Fruit fly (Drosophila melanogaster): Measurements from ENCODE around the gene CG13601.

DNA sequence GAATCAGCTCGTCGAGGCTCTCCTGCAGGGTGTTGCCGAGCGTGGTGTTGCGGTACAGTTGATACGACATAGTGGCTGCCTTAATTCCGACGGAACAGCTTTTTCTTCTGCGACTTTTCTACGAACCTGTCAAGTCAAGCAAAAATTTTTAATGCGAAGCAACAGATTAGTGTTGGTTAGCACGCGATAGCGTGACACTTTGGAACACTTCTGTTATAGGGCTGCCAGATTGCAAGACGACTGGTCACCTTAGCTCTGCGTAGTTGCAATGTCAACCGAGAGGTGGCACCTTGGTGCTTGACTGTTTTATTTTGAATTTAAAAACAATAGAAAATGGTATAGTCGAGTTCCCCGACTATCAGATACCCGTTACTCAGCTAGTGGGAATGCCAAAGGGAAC lies 36.5 kb downstream of the CG13601 start, which contains the start of gene TfIIA-S:
- TF ChIP-seq Snoo (tag; optimal IDR thresholded peaks at IDR 0.05): no peak
- no peak for TF ChIP-seq D1 (tag; optimal IDR thresholded peaks at IDR 0.05)
- TF ChIP-seq Ets98B (GFP tag; IDR thresholded peaks at IDR 0.05): no peak
- TF ChIP-seq rn (GFP tag; IDR thresholded peaks at IDR 0.05): no peak
- TF ChIP-seq CG13204 (GFP tag; optimal IDR thresholded peaks at IDR 0.05): no peak
- no peak for TF ChIP-seq CG8301 (tag; optimal IDR thresholded peaks at IDR 0.05)
- TF ChIP-seq gl (tag; optimal IDR thresholded peaks at IDR 0.05): no peak
- no peak for TF ChIP-seq CG17806 (tag; optimal IDR thresholded peaks at IDR 0.05)
- no peak for TF ChIP-seq CG9948 (tag; optimal IDR thresholded peaks at IDR 0.05)
- TF ChIP-seq EcR (GFP tag; optimal IDR thresholded peaks at IDR 0.05): no peak
- no peak for TF ChIP-seq CG34367 (tag; optimal IDR thresholded peaks at IDR 0.05)
- no peak for TF ChIP-seq CG32121 (GFP tag; IDR thresholded peaks at IDR 0.05)
- TF ChIP-seq Pif1B (GFP tag; optimal IDR thresholded peaks at IDR 0.05): no peak
- no peak for TF ChIP-seq CG12605 (GFP tag; IDR thresholded peaks at IDR 0.05)

All from whole organism, pupa.